Worm (Caenorhabditis elegans): ENCODE measurements around the gene T01B7.13.

DNA sequence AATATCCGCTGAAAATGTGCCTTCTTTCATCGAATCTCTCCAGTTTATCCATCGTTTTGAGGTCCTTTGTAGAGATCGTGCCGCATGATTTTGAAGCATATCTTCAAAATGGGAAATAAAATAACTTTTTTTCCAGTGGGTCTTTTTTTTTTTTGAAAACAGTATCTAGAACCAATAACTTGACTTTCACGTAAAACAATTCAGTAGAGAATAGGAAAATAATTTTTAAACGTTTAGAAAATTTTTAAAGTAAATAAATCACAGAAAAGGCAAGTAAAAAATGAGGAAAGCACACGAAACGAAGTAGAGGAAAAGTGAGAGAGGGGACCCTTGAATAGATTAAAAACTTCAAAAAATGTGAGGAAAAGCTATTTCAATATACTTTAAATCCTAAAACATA lies 16.4 kb upstream of the T01B7.13 start, which contains the start of gene chdh-1:
- no peak for TF ChIP-seq nhr-76 (tag; optimal IDR thresholded peaks at IDR 0.05)
- TF ChIP-seq lsy-2 (tag; optimal IDR thresholded peaks at IDR 0.05) = no peak

Measured in whole organism, L1 larva.